Fruit fly (Drosophila melanogaster) whole organism, prepupa: ENCODE data around the gene CG34323.

Experiments used
- Blimp-1 ChIP-seq: fragments of 200-800 bp; sonication (Bioruptor generic); optimal IDR thresholded peaks from 3 replicates; lab custom pipeline; 2017; ENCODE audit warnings: missing biosample characterization, missing genetic modification characterization, mild to moderate bottlenecking, moderate library complexity, missing genetic modification reagents
- CG10631 ChIP-seq: fragments of 200-800 bp; sonication (Bioruptor generic); optimal IDR thresholded peaks from 2 replicates; lab custom pipeline; 2016; ENCODE audit warnings: missing biosample characterization, missing genetic modification characterization
- CG10669 ChIP-seq: fragments of 200-800 bp; sonication (Bioruptor generic); optimal IDR thresholded peaks from 3 replicates; lab custom pipeline; 2018; ENCODE audit warnings: missing biosample characterization, mild to moderate bottlenecking, missing genetic modification characterization, moderate library complexity
- CG11294 ChIP-seq: fragments of 200-800 bp; sonication (Bioruptor generic); IDR thresholded peaks from 2 replicates; pipeline ENCODE4 v1.3.6; 2022; ENCODE audit warnings: missing biosample characterization, missing genetic modification characterization
- CG11902 ChIP-seq: fragments of 200-800 bp; sonication (Bioruptor generic); optimal IDR thresholded peaks from 3 replicates; lab custom pipeline; 2016; ENCODE audit warnings: missing biosample characterization, missing genetic modification characterization
- CG1621 ChIP-seq: fragments of 200-800 bp; sonication (Bioruptor generic); optimal IDR thresholded peaks from 3 replicates; lab custom pipeline; 2018; ENCODE audit warnings: missing biosample characterization, mild to moderate bottlenecking, missing genetic modification characterization
- CG3032 ChIP-seq: fragments of 200-800 bp; optimal IDR thresholded peaks from 2 replicates; lab custom pipeline; 2019; ENCODE audit warnings: missing biosample characterization, mild to moderate bottlenecking, missing genetic modification characterization, moderate library complexity
- CG31627 ChIP-seq: fragments of 200-800 bp; sonication (Bioruptor generic); optimal IDR thresholded peaks from 3 replicates; lab custom pipeline; 2016; ENCODE audit warnings: missing biosample characterization, missing genetic modification characterization
- CG32006 ChIP-seq: fragments of 200-800 bp; sonication (Bioruptor generic); optimal IDR thresholded peaks from 3 replicates; lab custom pipeline; 2017; ENCODE audit warnings: missing biosample characterization, mild to moderate bottlenecking, missing genetic modification characterization
- CG34406 ChIP-seq: fragments of 200-800 bp; sonication (Bioruptor generic); optimal IDR thresholded peaks from 3 replicates; lab custom pipeline; 2016; ENCODE audit warnings: missing biosample characterization, missing genetic modification characterization
- CG3919 ChIP-seq: fragments of 200-800 bp; sonication (Bioruptor generic); optimal IDR thresholded peaks from 3 replicates; lab custom pipeline; 2016; ENCODE audit warnings: missing biosample characterization, missing genetic modification characterization
- CG4318 ChIP-seq: fragments of 200-800 bp; sonication (Bioruptor generic); optimal IDR thresholded peaks from 3 replicates; lab custom pipeline; 2017; ENCODE audit warnings: missing biosample characterization, mild to moderate bottlenecking, missing genetic modification characterization
- CG7368 ChIP-seq: fragments of 200-800 bp; sonication (Bioruptor generic); optimal IDR thresholded peaks from 3 replicates; lab custom pipeline; 2016; ENCODE audit warnings: missing biosample characterization, missing genetic modification characterization
- Eip75B ChIP-seq: fragments of 200-800 bp; sonication (Bioruptor generic); optimal IDR thresholded peaks from 3 replicates; lab custom pipeline; 2016; ENCODE audit warnings: missing biosample characterization, missing genetic modification characterization
- Eip78C ChIP-seq: fragments of 200-800 bp; sonication (Bioruptor generic); peaks from one replicate; lab custom pipeline; 2016; ENCODE audit warnings: missing biosample characterization, missing genetic modification characterization
- Eip93F ChIP-seq: fragments of 200-800 bp; sonication (Bioruptor generic); optimal IDR thresholded peaks from 2 replicates; lab custom pipeline; 2016; ENCODE audit warnings: missing biosample characterization, mild to moderate bottlenecking, missing genetic modification characterization
- Ets96B ChIP-seq: fragments of 200-800 bp; optimal IDR thresholded peaks from 2 replicates; lab custom pipeline; 2019; ENCODE audit warnings: missing biosample characterization, mild to moderate bottlenecking, missing genetic modification characterization, moderate library complexity
- Gug ChIP-seq: fragments of 200-800 bp; sonication (Bioruptor generic); IDR thresholded peaks from 2 replicates; pipeline ENCODE4 v1.3.6; 2022; ENCODE audit warnings: missing biosample characterization, missing genetic modification characterization
- Hr39 ChIP-seq: fragments of 200-800 bp; sonication (Bioruptor generic); optimal IDR thresholded peaks from 2 replicates; lab custom pipeline; 2016; ENCODE audit warnings: missing biosample characterization, missing genetic modification characterization
- Hr4 ChIP-seq: fragments of 200-800 bp; sonication (Bioruptor generic); optimal IDR thresholded peaks from 3 replicates; lab custom pipeline; 2016; ENCODE audit warnings: missing biosample characterization, missing genetic modification characterization
- Met ChIP-seq: fragments of 200-800 bp; sonication (Bioruptor generic); optimal IDR thresholded peaks from 3 replicates; lab custom pipeline; 2016; ENCODE audit warnings: missing biosample characterization, missing genetic modification characterization
- Smox ChIP-seq: fragments of 200-800 bp; sonication (Bioruptor generic); optimal IDR thresholded peaks from 3 replicates; lab custom pipeline; 2016; ENCODE audit warnings: missing biosample characterization, missing genetic modification characterization
- Sox102F ChIP-seq: fragments of 200-800 bp; sonication (Bioruptor generic); optimal IDR thresholded peaks from 2 replicates; lab custom pipeline; 2016; ENCODE audit warnings: missing biosample characterization, mild to moderate bottlenecking, missing genetic modification characterization
- Sox14 ChIP-seq: fragments of 200-800 bp; sonication (Bioruptor generic); optimal IDR thresholded peaks from 3 replicates; lab custom pipeline; 2016; ENCODE audit warnings: missing biosample characterization, missing genetic modification characterization
- acj6 ChIP-seq: fragments of 200-800 bp; sonication (Bioruptor generic); optimal IDR thresholded peaks from 3 replicates; lab custom pipeline; 2016; ENCODE audit warnings: missing biosample characterization, missing genetic modification characterization
- cyc ChIP-seq: fragments of 200-800 bp; sonication (Bioruptor generic); optimal IDR thresholded peaks from 3 replicates; lab custom pipeline; 2016; ENCODE audit warnings: missing biosample characterization, missing genetic modification characterization
- eg ChIP-seq: fragments of 200-800 bp; sonication (Bioruptor generic); IDR thresholded peaks from 3 replicates; pipeline ENCODE4 v1.3.6; 2022; ENCODE audit warnings: missing biosample characterization, missing genetic modification characterization
- esn ChIP-seq: fragments of 200-800 bp; sonication (Bioruptor generic); optimal IDR thresholded peaks from 2 replicates; lab custom pipeline; 2016; ENCODE audit warnings: missing biosample characterization, mild to moderate bottlenecking, missing genetic modification characterization, moderate library complexity
- fd59A ChIP-seq: fragments of 200-800 bp; sonication (Bioruptor generic); optimal IDR thresholded peaks from 2 replicates; lab custom pipeline; 2017; ENCODE audit warnings: missing biosample characterization, mild to moderate bottlenecking, missing genetic modification characterization, missing genetic modification reagents
- fd85E ChIP-seq: fragments of 200-800 bp; sonication (Bioruptor generic); optimal IDR thresholded peaks from 3 replicates; lab custom pipeline; 2016; ENCODE audit warnings: missing biosample characterization, missing genetic modification characterization
- fkh ChIP-seq: fragments of 200-800 bp; sonication (Bioruptor generic); optimal IDR thresholded peaks from 3 replicates; lab custom pipeline; 2017; ENCODE audit warnings: missing biosample characterization, mild to moderate bottlenecking, missing genetic modification characterization, moderate library complexity
- net ChIP-seq: fragments of 200-800 bp; sonication (Bioruptor generic); optimal IDR thresholded peaks from 3 replicates; lab custom pipeline; 2016; ENCODE audit warnings: missing biosample characterization, missing genetic modification characterization
- pdm3 ChIP-seq: fragments of 200-800 bp; sonication (Bioruptor generic); optimal IDR thresholded peaks from 3 replicates; lab custom pipeline; 2016; ENCODE audit warnings: missing biosample characterization, missing genetic modification characterization
- salr ChIP-seq, 2 experiments: fragments of 200-800 bp; sonication (Bioruptor generic); optimal IDR thresholded peaks; 3 replicates each; lab custom pipeline; 2016 to 2018; ENCODE audit warnings: missing biosample characterization in 2 of 2, missing genetic modification characterization in 2 of 2, mild to moderate bottlenecking in 1 of 2
- spab ChIP-seq: fragments of 200-800 bp; sonication (Bioruptor generic); optimal IDR thresholded peaks from 2 replicates; lab custom pipeline; 2017; ENCODE audit warnings: missing biosample characterization, mild to moderate bottlenecking, missing genetic modification characterization, missing genetic modification reagents
- ss ChIP-seq, 2 experiments: fragments of 200-800 bp; sonication (Bioruptor generic); optimal IDR thresholded peaks; 2 replicates in 1 of 2; 3 replicates in 1 of 2; lab custom pipeline; 2017 to 2018; ENCODE audit warnings: mild to moderate bottlenecking in 2 of 2, missing biosample characterization in 2 of 2, missing genetic modification characterization in 2 of 2, moderate library complexity in 1 of 2
- svp ChIP-seq: fragments of 200-800 bp; sonication (Bioruptor generic); peaks from one replicate; lab custom pipeline; 2016; ENCODE audit warnings: missing biosample characterization, missing genetic modification characterization
- topi ChIP-seq: fragments of 200-800 bp; sonication (Bioruptor generic); optimal IDR thresholded peaks from 3 replicates; lab custom pipeline; 2016; ENCODE audit warnings: missing biosample characterization, missing genetic modification characterization

Gene CG34323

DNA sequence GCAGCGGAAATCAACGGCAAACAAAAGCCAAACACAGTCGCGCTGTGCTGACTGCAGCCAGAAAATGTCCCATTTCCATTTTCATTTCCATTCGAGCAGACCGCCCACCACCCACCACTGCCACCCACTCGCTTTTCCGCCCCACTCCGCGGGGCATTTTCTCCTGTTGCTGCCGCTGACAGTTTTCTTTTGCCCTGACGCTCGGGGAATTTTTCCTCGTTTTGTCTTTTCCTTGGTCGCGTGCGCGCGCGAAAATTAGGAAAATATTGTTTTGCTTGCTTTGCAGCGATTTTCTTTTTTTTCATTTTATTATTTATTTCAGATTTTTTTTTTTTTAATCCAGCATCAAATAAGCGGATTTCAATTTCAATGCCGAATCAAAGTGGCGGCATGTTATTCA, 19.9 kb upstream of the CG34323 start:
- TF ChIP-seq CG11902 (GFP tag; lab: Kevin White, UChicago) (no peak), CG3919 (no peak), Ets96B (tag; lab: Kevin White, UChicago) (no peak), acj6 (GFP tag; lab: Kevin White, UChicago) (no peak), CG3032 (no peak), CG10631 (GFP tag; lab: Kevin White, UChicago) (no peak), Sox102F (GFP tag; lab: Kevin White, UChicago) (no peak), Blimp-1 (no peak), net (no peak), CG11294 (GFP tag; lab: Robert Waterston, UW) (no peak)

DNA sequence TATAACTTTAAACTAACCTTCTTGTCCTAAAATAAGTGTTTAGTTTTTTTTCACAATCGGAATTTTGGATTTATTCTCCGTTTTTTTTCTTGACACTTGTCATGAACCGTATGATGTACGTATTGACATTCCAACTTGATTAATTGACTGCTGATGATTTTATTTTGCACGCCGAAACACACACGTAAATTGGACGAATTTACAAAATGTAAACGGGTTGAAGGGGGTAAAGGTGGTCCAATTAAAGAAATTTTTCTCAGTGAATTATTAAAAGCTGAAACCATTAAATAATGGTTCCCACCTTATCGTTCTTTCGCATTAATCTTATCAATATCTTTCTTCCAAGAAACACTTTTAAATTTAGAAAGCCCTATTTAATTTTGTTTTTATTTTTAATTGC, 13.7 kb upstream of the CG34323 start, which contains the start of gene Uch-L5R:
Gene Uch-L5R (minus strand): TSS at position 101 of the 400 bp plus-strand sequence.
- TF ChIP-seq salr (GFP tag; optimal IDR thresholded peaks at IDR 0.05; lab: Kevin White, UChicago) (no peak), Hr39 (GFP tag; lab: Kevin White, UChicago) (no peak)

DNA sequence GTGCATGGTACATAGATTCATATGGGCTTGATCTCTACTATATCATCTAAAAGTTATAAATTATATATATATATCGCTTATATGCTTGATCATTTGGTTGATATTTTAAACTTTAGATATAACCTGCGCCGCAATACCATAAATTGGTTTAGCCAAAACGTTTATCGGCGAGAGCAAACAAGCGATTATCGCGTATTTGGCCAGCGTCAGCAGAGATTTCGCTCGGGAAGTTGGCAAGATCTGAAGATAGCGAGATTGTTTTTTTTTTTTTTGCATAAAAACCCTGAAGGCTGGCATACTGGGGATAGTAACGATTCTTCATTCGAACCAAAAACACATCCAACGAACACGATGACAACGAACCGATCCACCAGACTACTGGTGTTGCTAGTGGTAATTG, 10.7 kb upstream of the CG34323 start, which contains the start of gene Muc11A:
Gene Muc11A (plus strand): TSS at position 301 of the 400 bp plus-strand sequence.
- no peak for TF ChIP-seq acj6 (GFP tag; lab: Kevin White, UChicago)
- TF ChIP-seq Smox: no peak
- TF ChIP-seq Gug (GFP tag; lab: Robert Waterston, UW): no peak
- TF ChIP-seq Eip93F: no peak

DNA sequence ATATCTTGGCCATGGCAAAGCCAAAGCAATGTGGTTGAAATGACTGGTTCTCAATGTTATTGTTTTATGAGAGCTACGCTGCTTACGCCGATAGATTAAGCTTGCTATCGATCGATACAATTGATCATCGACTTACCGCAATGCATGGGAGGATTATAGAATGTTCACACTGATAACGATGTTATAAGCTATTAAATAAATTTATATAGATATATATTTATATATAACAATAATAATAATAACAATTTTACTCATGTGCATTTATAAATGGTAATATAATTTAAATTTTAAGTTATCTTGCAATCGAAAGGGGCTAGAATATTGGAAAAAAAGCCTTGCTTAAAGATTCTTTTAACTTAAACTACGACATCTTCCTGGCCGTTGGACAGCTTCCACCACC, 2.5 kb downstream of the CG34323 start, which contains the start of gene moon:
Gene moon (minus strand): TSS at position 101 of the 400 bp plus-strand sequence.
- no peak for TF ChIP-seq Gug (GFP tag; lab: Robert Waterston, UW)
- no peak for TF ChIP-seq CG7368
- TF ChIP-seq Met (GFP tag; lab: Kevin White, UChicago): no peak
- TF ChIP-seq CG32006: no peak
- no peak for TF ChIP-seq Blimp-1
- TF ChIP-seq Smox: no peak
- no peak for TF ChIP-seq fd85E (GFP tag; lab: Kevin White, UChicago)
- no peak for TF ChIP-seq Eip75B
- TF ChIP-seq CG4318 (GFP tag; lab: Kevin White, UChicago): no peak
- TF ChIP-seq pdm3 (GFP tag; lab: Kevin White, UChicago): no peak
- TF ChIP-seq, all 60 proteins: peak for 0

DNA sequence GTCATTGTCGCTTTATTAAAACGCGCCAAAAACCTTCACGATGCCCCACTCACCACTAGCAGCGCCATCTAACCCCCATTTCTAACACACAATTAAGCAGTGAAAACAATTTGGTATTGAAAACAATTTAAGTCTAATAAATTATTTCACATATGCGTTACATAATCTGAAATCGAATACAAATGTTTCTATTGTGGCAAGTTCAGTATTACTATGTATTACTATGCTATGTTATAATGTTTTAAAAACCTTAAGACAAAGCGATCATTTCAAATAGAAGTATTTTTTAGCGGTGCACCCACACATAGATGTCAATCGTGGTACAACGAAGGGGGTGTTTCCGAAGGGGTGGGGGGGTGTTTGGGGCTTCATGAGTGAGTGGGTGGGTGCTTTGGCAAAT, 3.4 kb downstream of the CG34323 start:
- TF ChIP-seq Eip78C (GFP tag; lab: Kevin White, UChicago) (peak; percentile 39), Ets96B (tag; lab: Kevin White, UChicago) (peak; percentile 4), CG10669 (GFP tag; lab: Kevin White, UChicago) (peak; percentile 10), CG34406 (GFP tag; lab: Kevin White, UChicago) (no peak), svp (GFP tag; lab: Kevin White, UChicago) (peak; percentile 32), fd59A (GFP tag; lab: Kevin White, UChicago) (no peak)

DNA sequence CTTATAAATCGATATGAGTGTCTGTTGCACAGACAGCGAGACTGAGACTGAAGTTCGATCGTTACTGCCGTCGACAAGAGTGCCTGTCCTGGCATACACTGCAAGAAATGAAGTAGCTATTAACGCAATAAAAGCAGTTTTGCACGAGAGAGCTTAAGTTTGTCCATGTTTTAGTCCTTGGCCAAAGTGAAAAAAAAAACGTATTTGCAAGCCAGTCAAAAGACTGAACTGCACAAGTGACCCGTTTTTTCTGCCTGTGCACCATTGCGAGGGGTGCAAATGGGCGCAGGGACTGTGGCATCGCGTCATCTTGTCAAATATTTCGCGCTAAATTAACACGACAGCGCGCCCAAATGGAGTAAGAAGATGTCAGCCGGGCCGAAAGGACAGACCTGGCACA, 5.3 kb downstream of the CG34323 start:
- TF ChIP-seq pdm3 (GFP tag; lab: Kevin White, UChicago): peak; percentile 32
- TF ChIP-seq Eip78C (GFP tag; lab: Kevin White, UChicago): peak; percentile 48
- peak; percentile 58 for TF ChIP-seq svp (GFP tag; lab: Kevin White, UChicago)
- TF ChIP-seq CG11294 (GFP tag; lab: Robert Waterston, UW): no peak
- TF ChIP-seq ss (GFP tag; optimal IDR thresholded peaks at IDR 0.05; lab: Kevin White, UChicago): peak in 1 of 2 experiments; percentile 10
- no peak for TF ChIP-seq Sox14 (GFP tag; lab: Kevin White, UChicago)
- TF ChIP-seq Hr4 (GFP tag; lab: Kevin White, UChicago): no peak
- TF ChIP-seq spab: peak; percentile 10
- peak; percentile 30 for TF ChIP-seq CG10669 (GFP tag; lab: Kevin White, UChicago)
- TF ChIP-seq cyc (GFP tag; lab: Kevin White, UChicago): peak; percentile 22
- TF ChIP-seq CG10631 (GFP tag; lab: Kevin White, UChicago): peak; percentile 21
- no peak for TF ChIP-seq fd85E (GFP tag; lab: Kevin White, UChicago)
- TF ChIP-seq CG1621 (tag; lab: Kevin White, UChicago): peak; percentile 13
- peak; percentile 12 for TF ChIP-seq topi (GFP tag; lab: Kevin White, UChicago)
- TF ChIP-seq esn (GFP tag; lab: Kevin White, UChicago): peak; percentile 26
- peak; percentile 36 for TF ChIP-seq CG31627 (GFP tag; lab: Kevin White, UChicago)
- no peak for TF ChIP-seq fkh (GFP tag; lab: Kevin White, UChicago)
- TF ChIP-seq eg (GFP tag; lab: Robert Waterston, UW): peak; percentile 46; the same call in 1 of the 3 replicates
- peak; percentile 3 for TF ChIP-seq Met (GFP tag; lab: Kevin White, UChicago)
- TF ChIP-seq Eip93F: no peak
- TF ChIP-seq acj6 (GFP tag; lab: Kevin White, UChicago): peak; percentile 5
- TF ChIP-seq Hr39 (GFP tag; lab: Kevin White, UChicago): peak; percentile 21
- TF ChIP-seq Ets96B (tag; lab: Kevin White, UChicago): no peak
